Fruit fly (Drosophila melanogaster): Measurements from ENCODE around the gene CanA1.
A peak's percentile ranks its signal among the peaks of the same experiment; 100 is the strongest.

CanA1 gene

DNA sequence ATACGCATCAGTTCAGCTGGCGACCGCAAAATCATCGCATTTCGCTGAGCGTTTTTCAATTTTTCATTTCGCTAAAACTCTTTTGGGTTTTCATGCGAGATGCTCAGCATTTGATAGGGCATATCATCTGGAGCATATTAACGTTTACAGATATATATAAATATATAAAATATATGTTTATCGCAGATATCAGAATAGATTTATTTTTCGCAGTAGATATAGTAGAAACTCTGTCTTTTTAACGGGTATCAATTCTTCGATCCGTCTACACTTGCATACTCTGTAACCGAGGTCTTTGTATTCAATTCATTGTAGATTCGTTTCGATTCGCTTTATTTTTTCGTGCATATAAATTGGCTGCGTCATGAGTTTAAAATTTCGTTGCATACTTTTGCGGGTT lies 19.5 kb upstream of the CanA1 start (continued):
- no peak for TF ChIP-seq CG7372 (GFP tag; IDR thresholded peaks at IDR 0.05)
- no peak for TF ChIP-seq CG1529 (GFP tag; optimal IDR thresholded peaks at IDR 0.05)
- TF ChIP-seq CG11696 (GFP tag; IDR thresholded peaks at IDR 0.05): 0 out of 2 replicates have a peak, but pooled peaks have one; percentile 16
- no peak for TF ChIP-seq fd102C (GFP tag; optimal IDR thresholded peaks at IDR 0.05)
- TF ChIP-seq CG6683 (GFP tag; optimal IDR thresholded peaks at IDR 0.05): no peak
- no peak for TF ChIP-seq zen (tag; optimal IDR thresholded peaks at IDR 0.05)
- peak; percentile 49; the same call in 1 of the 3 replicates for TF ChIP-seq CG11456 (GFP tag; IDR thresholded peaks at IDR 0.05)
- TF ChIP-seq ttk (GFP tag; IDR thresholded peaks at IDR 0.05): 0 out of 2 replicates have a peak, but pooled peaks have one; percentile 13
- TF ChIP-seq CG6654 (GFP tag; optimal IDR thresholded peaks at IDR 0.05): no peak
- TF ChIP-seq vnd (GFP tag; IDR thresholded peaks at IDR 0.05; ENCODE audit: partially characterized antibody): no peak
- TF ChIP-seq CG13123 (GFP tag; optimal IDR thresholded peaks at IDR 0.05): no peak
- no peak for TF ChIP-seq CG1603 (tag; optimal IDR thresholded peaks at IDR 0.05)
- peak; percentile 39 for TF ChIP-seq CG17359 (tag; optimal IDR thresholded peaks at IDR 0.05)
- no peak for TF ChIP-seq disco-r (GFP tag; optimal IDR thresholded peaks at IDR 0.05)
- no peak for TF ChIP-seq bigmax (GFP tag; optimal IDR thresholded peaks at IDR 0.05)
- TF ChIP-seq Meics (GFP tag; optimal IDR thresholded peaks at IDR 0.05): no peak
- no peak for TF ChIP-seq mld (GFP tag; IDR thresholded peaks at IDR 0.05; ENCODE audit: partially characterized antibody)
- TF ChIP-seq pb (GFP tag; optimal IDR thresholded peaks at IDR 0.05): no peak
- no peak for TF ChIP-seq ab (GFP tag; optimal IDR thresholded peaks at IDR 0.05)
- no peak for TF ChIP-seq CG3847 (GFP tag; IDR thresholded peaks at IDR 0.05)
- no peak for TF ChIP-seq CG15601 (tag; optimal IDR thresholded peaks at IDR 0.05)
- peak in 1 of 2 experiments; percentile 29 for TF ChIP-seq Hr51 (GFP tag; optimal IDR thresholded peaks at IDR 0.05)
- no peak for TF ChIP-seq sqz (GFP tag; optimal IDR thresholded peaks at IDR 0.05)
- no peak for TF ChIP-seq CG9876 (GFP tag; optimal IDR thresholded peaks at IDR 0.05)
- TF ChIP-seq CG11085 (GFP tag; IDR thresholded peaks at IDR 0.05): peak; percentile 34; the same call in 1 of the 2 replicates
- TF ChIP-seq wor (GFP tag; IDR thresholded peaks at IDR 0.05): no peak
- peak; percentile 13; the same call in 1 of the 3 replicates for TF ChIP-seq B-H1 (GFP tag; IDR thresholded peaks at IDR 0.05)
- TF ChIP-seq CG3726 (GFP tag; IDR thresholded peaks at IDR 0.05): no peak
- TF ChIP-seq fd3F (GFP tag; optimal IDR thresholded peaks at IDR 0.05): peak; percentile 7
- no peak for TF ChIP-seq Tbp (GFP tag; optimal IDR thresholded peaks at IDR 0.05)
- peak; percentile 45 for TF ChIP-seq CG11504 (tag; optimal IDR thresholded peaks at IDR 0.05)
- no peak for TF ChIP-seq ftz-f1 (GFP tag; optimal IDR thresholded peaks at IDR 0.05)
- TF ChIP-seq gcm2 (GFP tag; optimal IDR thresholded peaks at IDR 0.05): no peak
- no peak for TF ChIP-seq sima (GFP tag; optimal IDR thresholded peaks at IDR 0.05)
- no peak for TF ChIP-seq CG10321 (GFP tag; IDR thresholded peaks at IDR 0.05)
- TF ChIP-seq CG13424 (tag; optimal IDR thresholded peaks at IDR 0.05): no peak
- TF ChIP-seq crp (GFP tag; optimal IDR thresholded peaks at IDR 0.05): no peak
- TF ChIP-seq exex (tag; optimal IDR thresholded peaks at IDR 0.05): no peak
- TF ChIP-seq vfl (GFP tag; optimal IDR thresholded peaks at IDR 0.05): no peak
- no peak for TF ChIP-seq CG17568 (GFP tag; optimal IDR thresholded peaks at IDR 0.05)
- TF ChIP-seq vvl (GFP tag; IDR thresholded peaks at IDR 0.05): peak; percentile 42; the same call in 1 of the 2 replicates
- no peak for TF ChIP-seq CG7556 (GFP tag; optimal IDR thresholded peaks at IDR 0.05)
- no peak for TF ChIP-seq CG14710 (tag; optimal IDR thresholded peaks at IDR 0.05)
- no peak for TF ChIP-seq CG18599 (GFP tag; optimal IDR thresholded peaks at IDR 0.05)
- TF ChIP-seq tll (GFP tag; optimal IDR thresholded peaks at IDR 0.05): no peak
- no peak for TF ChIP-seq trem (tag; optimal IDR thresholded peaks at IDR 0.05)
- no peak for TF ChIP-seq aop (GFP tag; IDR thresholded peaks at IDR 0.05)
- TF ChIP-seq D19A (tag; optimal IDR thresholded peaks at IDR 0.05): no peak
- TF ChIP-seq CG2120 (GFP tag; optimal IDR thresholded peaks at IDR 0.05): peak; percentile 3
- TF ChIP-seq gfzf (GFP tag; optimal IDR thresholded peaks at IDR 0.05): no peak

Measured in whole organism, embryonic.